Worm (Caenorhabditis elegans) whole organism, midembryonic: ENCODE measurements around the gene bath-47.

Experiments
- cog-1 ChIP-seq: sonication (generic microtip); optimal IDR thresholded peaks from 2 replicates; lab custom pipeline; 2016; ENCODE audit warnings: missing genetic modification characterization, missing compliant biosample characterization
- flt-1 ChIP-seq: fragments of 200-800 bp; sonication (Bioruptor generic); IDR thresholded peaks from 2 replicates; pipeline ENCODE4 v1.3.6; 2022; ENCODE audit warnings: missing genetic modification characterization, missing compliant biosample characterization
- klf-2 ChIP-seq: fragments of 200-800 bp; sonication (Bioruptor generic); conservative IDR thresholded peaks from 2 replicates; pipeline ENCODE4 v1.3.6; 2022; ENCODE audit warnings: missing genetic modification reagents, missing genetic modification characterization, missing compliant biosample characterization
- med-1 ChIP-seq: sonication (generic microtip); optimal IDR thresholded peaks from 2 replicates; lab custom pipeline; 2017; ENCODE audit warnings: missing genetic modification characterization, mild to moderate bottlenecking, missing compliant biosample characterization, antibody characterized with exemption, missing genetic modification reagents; ENCODE audit not compliant: insufficient read depth
- ref-1 ChIP-seq: fragments of 200-800 bp; sonication (Bioruptor generic); conservative IDR thresholded peaks from 2 replicates; pipeline ENCODE4 v1.3.6; 2022; ENCODE audit warnings: missing genetic modification reagents, missing genetic modification characterization, missing compliant biosample characterization
- ztf-29 ChIP-seq: fragments of 200-800 bp; sonication (Bioruptor generic); IDR thresholded peaks from 2 replicates; pipeline ENCODE4 v1.3.6; 2022; ENCODE audit warnings: missing genetic modification reagents, missing genetic modification characterization, missing compliant biosample characterization

ce11 chrII:1624572-1624971 is 23.0 kb downstream of the bath-47 start, which contains the start of gene fbxa-160:
- TF ChIP-seq flt-1: no peak
- TF ChIP-seq ref-1 (GFP tag; lab: Robert Waterston, UW): no peak
- TF ChIP-seq cog-1 (tag; lab: Kevin White, UChicago): no peak
- no peak for TF ChIP-seq ztf-29
- no peak for TF ChIP-seq klf-2 (GFP tag; lab: Robert Waterston, UW)
- TF ChIP-seq med-1: no peak
